Worm (Caenorhabditis elegans): Measurements from ENCODE around the gene R12B2.2.

R12B2.2 gene

DNA sequence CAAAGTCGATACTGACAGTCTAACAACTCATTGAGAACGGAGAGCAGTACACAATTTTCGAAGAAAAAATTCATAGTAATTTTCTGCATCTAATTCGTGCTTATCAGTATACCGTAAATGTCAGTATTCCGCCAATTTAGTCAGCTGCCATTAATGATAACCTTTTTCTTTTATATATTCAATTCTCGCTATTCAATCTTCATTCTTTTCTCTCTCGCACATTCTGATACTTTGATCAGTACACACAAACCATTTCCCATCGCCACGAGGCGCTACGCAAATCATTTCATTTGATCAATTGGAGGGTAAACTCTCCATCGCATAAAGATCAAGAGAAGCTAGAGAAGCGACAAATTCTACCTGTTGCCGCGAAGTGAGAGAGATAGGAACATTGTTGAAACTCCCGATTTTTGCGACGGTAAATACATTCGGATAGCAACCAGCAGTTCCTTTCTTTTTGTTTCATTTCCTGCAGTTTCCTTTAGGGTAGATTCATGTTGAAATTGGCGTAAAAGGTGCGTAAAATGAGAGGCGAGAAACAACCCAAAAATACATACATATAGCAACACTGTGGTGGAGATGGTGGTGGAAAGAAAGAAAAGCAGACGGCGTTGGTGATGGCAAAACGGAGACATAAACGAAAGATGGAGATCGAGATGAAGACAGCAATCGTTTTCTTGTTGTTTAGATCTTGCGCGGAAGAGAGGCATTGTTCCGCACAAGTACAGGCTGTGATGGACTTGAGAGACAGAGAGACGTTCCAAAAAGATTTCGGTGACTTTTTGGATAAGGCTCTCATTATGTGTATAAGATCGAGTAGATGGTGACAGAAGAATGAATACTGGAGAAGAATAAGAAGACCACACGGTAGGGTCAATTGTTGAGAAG is 31.6 kb downstream of the R12B2.2 start (continued):
- TF ChIP-seq attf-4 (tag; optimal IDR thresholded peaks at IDR 0.05), result no peak
- TF ChIP-seq mxl-3 (GFP tag; optimal IDR thresholded peaks at IDR 0.05), result peak; percentile 86
- no peak for TF ChIP-seq madf-9 (GFP tag; conservative IDR thresholded peaks at IDR 0.05)
- no peak for TF ChIP-seq nhr-11 (tag; optimal IDR thresholded peaks at IDR 0.05)
- TF ChIP-seq daf-16 (GFP tag; optimal IDR thresholded peaks at IDR 0.05), result peak in 1 of 2 experiments; percentile 60
- TF ChIP-seq daf-16 (tag; optimal IDR thresholded peaks at IDR 0.05), result peak; percentile 82
- no peak for TF ChIP-seq F37D6.2 (tag; optimal IDR thresholded peaks at IDR 0.05)
- no peak for TF ChIP-seq F26F4.8 (GFP tag; conservative IDR thresholded peaks at IDR 0.05)
- no peak for TF ChIP-seq ceh-44 (GFP tag; IDR thresholded peaks at IDR 0.05)
- no peak for TF ChIP-seq egl-27 (tag; optimal IDR thresholded peaks at IDR 0.05)
- TF ChIP-seq zip-11 (GFP tag; IDR thresholded peaks at IDR 0.05), result no peak
- TF ChIP-seq lin-38 (GFP tag; IDR thresholded peaks at IDR 0.05), result 0 out of 2 replicates have a peak, but pooled peaks have one; percentile 18
- TF ChIP-seq mxl-2 (GFP tag; conservative IDR thresholded peaks at IDR 0.05), result no peak
- TF ChIP-seq ceh-20 (GFP tag; IDR thresholded peaks at IDR 0.05), result no peak; the same call in 1 of the 2 replicates
- no peak for TF ChIP-seq fos-1 (tag; optimal IDR thresholded peaks at IDR 0.05)
- no peak for TF ChIP-seq sdz-12 (GFP tag; optimal IDR thresholded peaks at IDR 0.05)
- no peak for TF ChIP-seq ceh-62 (tag; optimal IDR thresholded peaks at IDR 0.05)
- TF ChIP-seq jun-1 (tag; optimal IDR thresholded peaks at IDR 0.05), result no peak
- no peak for TF ChIP-seq nhr-111 (GFP tag; optimal IDR thresholded peaks at IDR 0.05)
- no peak for TF ChIP-seq snpc-1.2 (GFP tag; IDR thresholded peaks at IDR 0.05)
- TF ChIP-seq unc-130 (GFP tag; optimal IDR thresholded peaks at IDR 0.05), result no peak
- TF ChIP-seq nhr-76 (tag; optimal IDR thresholded peaks at IDR 0.05), result no peak
- peak; percentile 87 for TF ChIP-seq php-3 (GFP tag; IDR thresholded peaks at IDR 0.05)
- no peak for TF ChIP-seq arid-1 (GFP tag; conservative IDR thresholded peaks at IDR 0.05)
- TF ChIP-seq hlh-11 (tag; optimal IDR thresholded peaks at IDR 0.05), result peak; percentile 93
- TF ChIP-seq ctbp-1 (GFP tag; IDR thresholded peaks at IDR 0.05), result no peak
- peak; percentile 55 to 58 for TF ChIP-seq lsy-2 (tag; optimal IDR thresholded peaks at IDR 0.05)
- TF ChIP-seq ces-1 (GFP tag; optimal IDR thresholded peaks at IDR 0.05), result no peak
- TF ChIP-seq dpl-1 (GFP tag; optimal IDR thresholded peaks at IDR 0.05), result no peak
- TF ChIP-seq ama-1 (optimal IDR thresholded peaks at IDR 0.05), result peak; percentile 33
- TF ChIP-seq Y105C5A.15 (GFP tag; IDR thresholded peaks at IDR 0.05), result no peak
- no peak for TF ChIP-seq egl-43 (GFP tag; IDR thresholded peaks at IDR 0.05)
- peak; percentile 93 for TF ChIP-seq pqm-1 (tag; optimal IDR thresholded peaks at IDR 0.05)
- peak; percentile 6 for TF ChIP-seq nhr-102 (tag; optimal IDR thresholded peaks at IDR 0.05)
- peak; percentile 77 for TF ChIP-seq nhr-77 (tag; optimal IDR thresholded peaks at IDR 0.05)
- no peak for TF ChIP-seq lin-29 (GFP tag; IDR thresholded peaks at IDR 0.05)

DNA sequence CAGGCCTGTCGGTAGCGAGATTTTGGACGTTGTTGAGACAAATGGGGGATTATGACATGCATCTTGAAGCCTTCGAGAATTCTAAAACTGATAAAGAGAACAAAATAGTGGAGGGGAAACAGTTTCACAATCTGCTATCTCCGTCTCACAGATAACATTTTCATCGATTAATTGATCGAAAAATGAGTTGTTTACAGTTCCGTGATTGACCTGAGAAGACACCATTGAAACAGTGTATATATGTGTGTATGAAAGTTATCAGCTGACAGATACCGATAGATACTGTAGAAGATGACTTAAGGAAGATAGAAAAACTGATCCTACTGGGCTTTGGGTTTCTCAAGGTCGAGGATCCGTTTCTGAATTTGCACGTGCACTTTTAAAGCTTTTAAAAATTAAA is 32.3 kb downstream of the R12B2.2 start:
- TF ChIP-seq unc-39 (tag; optimal IDR thresholded peaks at IDR 0.05) (no peak), mdl-1 (tag; optimal IDR thresholded peaks at IDR 0.05) (peak in 1 of 2 experiments; percentile 30), snpc-1.2 (GFP tag; IDR thresholded peaks at IDR 0.05) (no peak), snpc-4 (tag; optimal IDR thresholded peaks at IDR 0.05) (no peak), nhr-6 (tag; optimal IDR thresholded peaks at IDR 0.05) (peak; percentile 49), dmd-6 (GFP tag; IDR thresholded peaks at IDR 0.05) (peak; percentile 74), lin-1 (GFP tag; IDR thresholded peaks at IDR 0.05) (0 out of 2 replicates have a peak, but pooled peaks have one; percentile 27), hif-1 (tag; optimal IDR thresholded peaks at IDR 0.05) (no peak), mes-2 (tag; optimal IDR thresholded peaks at IDR 0.05; ENCODE audit: poor library complexity, severe bottlenecking) (peak; percentile 21), hlh-30 (tag; optimal IDR thresholded peaks at IDR 0.05; ENCODE audit: insufficient read depth) (peak; percentile 73), dve-1 (tag; optimal IDR thresholded peaks at IDR 0.05; ENCODE audit: insufficient read depth) (peak; percentile 88), hlh-11 (tag; optimal IDR thresholded peaks at IDR 0.05) (peak; percentile 62), ceh-82 (tag; optimal IDR thresholded peaks at IDR 0.05) (no peak), lsy-2 (tag; optimal IDR thresholded peaks at IDR 0.05) (peak in 1 of 2 experiments; percentile 1), pqm-1 (tag; optimal IDR thresholded peaks at IDR 0.05) (peak; percentile 51), daf-19 (GFP tag; conservative IDR thresholded peaks at IDR 0.05) (0 out of 2 replicates have a peak, but pooled peaks have one; percentile 42), nhr-41 (GFP tag; IDR thresholded peaks at IDR 0.05) (no peak), daf-16 (GFP tag; optimal IDR thresholded peaks at IDR 0.05) (peak in 1 of 2 experiments; percentile 53), daf-16 (tag; optimal IDR thresholded peaks at IDR 0.05) (peak; percentile 96), T20F7.1 (GFP tag; optimal IDR thresholded peaks at IDR 0.05) (peak; percentile 61)

All from whole organism, L4 larva.